Fruit fly (Drosophila melanogaster) whole organism, larva: ENCODE measurements around the gene CG3566.

ENCODE experiments used
- noc ChIP-seq: fragments of 200-800 bp; sonication (Bioruptor generic); optimal IDR thresholded peaks from 3 replicates; lab custom pipeline; 2019; ENCODE audit warnings: missing biosample characterization, mild to moderate bottlenecking, missing genetic modification characterization, moderate library complexity

CG3566 gene

dm6 chrX:6231764-6232163 lies 44.8 kb downstream of the CG3566 start:
- no peak for TF ChIP-seq noc (tag; lab: Kevin White, UChicago)

- no peak for TF ChIP-seq noc (tag; lab: Kevin White, UChicago)
Observed at dm6 chrX:6225472-6226049, 51.0 kb downstream of the CG3566 start, which contains the start of gene dtn. Gene dtn, plus strand, starts transcription at chrX:6225647.
